Fruit fly (Drosophila melanogaster): ENCODE data around the gene Tgs1.

The Tgs1 gene

dm6 chr3R:18220211-18220749 is 35.0 kb upstream of the Tgs1 start, which contains the start of the genes CG7988 and CG7183 (continued):
- TF ChIP-seq CG12155 (GFP tag; optimal IDR thresholded peaks at IDR 0.05) (peak; percentile 97), CG17361 (GFP tag; IDR thresholded peaks at IDR 0.05) (peak; percentile 99), Opbp (GFP tag; IDR thresholded peaks at IDR 0.05; ENCODE audit: partially characterized antibody) (no peak), ranshi (GFP tag; IDR thresholded peaks at IDR 0.05) (peak; percentile 99), CG11560 (tag; IDR thresholded peaks at IDR 0.05) (peak; percentile 90), Dll (GFP tag; IDR thresholded peaks at IDR 0.05; ENCODE audit: partially characterized antibody) (peak; percentile 48; the same call in 1 of the 4 replicates), CG1832 (GFP tag; optimal IDR thresholded peaks at IDR 0.05) (no peak), CG17912 (GFP tag; optimal IDR thresholded peaks at IDR 0.05) (peak; percentile 83), repo (GFP tag; optimal IDR thresholded peaks at IDR 0.05) (peak; percentile 88), dati (GFP tag; IDR thresholded peaks at IDR 0.05) (peak; percentile 93), HLH4C (GFP tag; IDR thresholded peaks at IDR 0.05; ENCODE audit: partially characterized antibody) (no peak), trem (tag; optimal IDR thresholded peaks at IDR 0.05) (peak; percentile 97), D19A (tag; optimal IDR thresholded peaks at IDR 0.05) (peak; percentile 95), CG8290 (GFP tag; optimal IDR thresholded peaks at IDR 0.05) (peak; percentile 98), CG8290 (tag; optimal IDR thresholded peaks at IDR 0.05) (peak in 1 of 2 experiments; percentile 83), Optix (GFP tag; IDR thresholded peaks at IDR 0.05) (no peak), corto (GFP tag; optimal IDR thresholded peaks at IDR 0.05) (no peak), CG10147 (GFP tag; optimal IDR thresholded peaks at IDR 0.05) (peak; percentile 95), z (GFP tag; IDR thresholded peaks at IDR 0.05) (peak; percentile 74; the same call in 1 of the 3 replicates), Xbp1 (GFP tag; optimal IDR thresholded peaks at IDR 0.05) (peak; percentile 98), BtbVII (GFP tag; optimal IDR thresholded peaks at IDR 0.05) (peak; percentile 87), sisA (GFP tag; IDR thresholded peaks at IDR 0.05) (peak; percentile 98), CG18011 (GFP tag; optimal IDR thresholded peaks at IDR 0.05) (peak; percentile 88), Vsx1 (GFP tag; optimal IDR thresholded peaks at IDR 0.05) (peak; percentile 96), fd64A (GFP tag; optimal IDR thresholded peaks at IDR 0.05) (peak; percentile 60), her (GFP tag; optimal IDR thresholded peaks at IDR 0.05) (peak; percentile 82), CG4360 (GFP tag; IDR thresholded peaks at IDR 0.05) (peak; percentile 87), tll (GFP tag; optimal IDR thresholded peaks at IDR 0.05) (peak in 1 of 2 experiments; percentile 90), ind (GFP tag; optimal IDR thresholded peaks at IDR 0.05) (peak; percentile 97), NC2β (GFP tag; optimal IDR thresholded peaks at IDR 0.05) (peak; percentile 94), B-H2 (GFP tag; optimal IDR thresholded peaks at IDR 0.05) (peak; percentile 96), Lhr (GFP tag; optimal IDR thresholded peaks at IDR 0.05) (peak; percentile 94), CG4424 (GFP tag; optimal IDR thresholded peaks at IDR 0.05) (peak; percentile 98), CG16813 (GFP tag; IDR thresholded peaks at IDR 0.05; ENCODE audit: partially characterized antibody) (no peak), Doc2 (GFP tag; IDR thresholded peaks at IDR 0.05) (peak; percentile 83; the same call in 1 of the 2 replicates), CG16779 (GFP tag; IDR thresholded peaks at IDR 0.05) (peak; percentile 90), mld (GFP tag; IDR thresholded peaks at IDR 0.05; ENCODE audit: partially characterized antibody) (no peak), CG15696 (tag; optimal IDR thresholded peaks at IDR 0.05) (peak; percentile 97), lmd (GFP tag; IDR thresholded peaks at IDR 0.05) (peak; percentile 99), Poxn (GFP tag; IDR thresholded peaks at IDR 0.05) (peak; percentile 92), klu (GFP tag; IDR thresholded peaks at IDR 0.05) (peak; percentile 97), CG3838 (GFP tag; optimal IDR thresholded peaks at IDR 0.05) (peak; percentile 94), CG7786 (GFP tag; optimal IDR thresholded peaks at IDR 0.05) (peak; percentile 93), CG34376 (GFP tag; optimal IDR thresholded peaks at IDR 0.05) (peak; percentile 88), insv (GFP tag; optimal IDR thresholded peaks at IDR 0.05) (peak in 1 of 2 experiments; percentile 70), gfzf (GFP tag; optimal IDR thresholded peaks at IDR 0.05) (peak; percentile 56), CG10654 (GFP tag; optimal IDR thresholded peaks at IDR 0.05) (peak; percentile 97), ewg (GFP tag; optimal IDR thresholded peaks at IDR 0.05) (peak; percentile 95), sens (GFP tag) (peak; percentile 99), CG4820 (GFP tag; optimal IDR thresholded peaks at IDR 0.05) (peak; percentile 96)
